Fruit fly (Drosophila melanogaster) whole organism, pupa: ENCODE data around the gene dpr16.

Experiments
- CG13204 ChIP-seq: fragments of 200-800 bp; sonication (Bioruptor generic); optimal IDR thresholded peaks from 2 replicates; lab custom pipeline; 2018; ENCODE audit warnings: missing biosample characterization, mild to moderate bottlenecking, missing genetic modification characterization, moderate library complexity
- CG17806 ChIP-seq: fragments of 200-800 bp; sonication (Bioruptor generic); optimal IDR thresholded peaks from 2 replicates; lab custom pipeline; 2018; ENCODE audit warnings: missing biosample characterization, mild to moderate bottlenecking, missing genetic modification characterization, moderate library complexity
- CG32121 ChIP-seq: fragments of 200-800 bp; sonication (Bioruptor generic); IDR thresholded peaks from 2 replicates; pipeline ENCODE4 v1.3.6; 2022; ENCODE audit warnings: missing biosample characterization, missing genetic modification characterization
- CG4496 ChIP-seq: fragments of 200-800 bp; sonication (Bioruptor generic); IDR thresholded peaks from 3 replicates; pipeline ENCODE4 v1.3.6; 2022; ENCODE audit warnings: missing biosample characterization, missing genetic modification characterization
- EcR ChIP-seq: fragments of 200-800 bp; sonication (Bioruptor generic); optimal IDR thresholded peaks from 3 replicates; lab custom pipeline; 2019; ENCODE audit warnings: missing biosample characterization, missing genetic modification characterization, mild to moderate bottlenecking, moderate library complexity, missing genetic modification reagents
- Ets98B ChIP-seq: fragments of 200-800 bp; sonication (Bioruptor generic); IDR thresholded peaks from 2 replicates; pipeline ENCODE4 v1.3.6; 2022; ENCODE audit warnings: missing biosample characterization, missing genetic modification characterization
- Pif1B ChIP-seq: fragments of 200-800 bp; sonication (Bioruptor generic); optimal IDR thresholded peaks from 3 replicates; lab custom pipeline; 2016; ENCODE audit warnings: missing biosample characterization, missing genetic modification characterization
- gl ChIP-seq: fragments of 200-800 bp; sonication (Bioruptor generic); optimal IDR thresholded peaks from 2 replicates; lab custom pipeline; 2018; ENCODE audit warnings: missing biosample characterization, mild to moderate bottlenecking, missing genetic modification characterization
- rn ChIP-seq: fragments of 200-800 bp; sonication (Bioruptor generic); IDR thresholded peaks from 2 replicates; pipeline ENCODE4 v1.3.6; 2022; ENCODE audit warnings: missing biosample characterization, missing genetic modification characterization

DNA sequence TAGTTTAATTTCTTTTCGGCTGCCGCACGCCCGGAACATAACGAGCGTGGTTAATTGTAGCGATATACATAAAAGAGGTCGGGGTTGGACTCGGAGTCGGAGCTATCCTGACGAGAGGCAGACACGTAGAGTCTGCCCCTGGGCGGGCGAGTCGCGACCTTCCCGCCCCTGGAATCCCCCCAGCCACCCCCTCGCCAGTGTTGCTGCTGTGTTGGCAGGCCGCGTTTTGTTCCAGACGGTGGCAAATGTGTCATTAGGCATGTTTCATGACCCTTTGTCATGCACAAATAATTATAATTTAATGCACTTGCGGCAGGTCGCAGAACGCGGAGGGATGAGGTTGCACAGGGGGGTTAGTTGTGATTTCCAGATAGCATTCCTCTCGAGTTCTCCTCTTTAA is 45.3 kb upstream of the dpr16 start:
- TF ChIP-seq gl (no peak), CG32121 (no peak), EcR (GFP tag; lab: Kevin White, UChicago) (no peak), CG17806 (tag; lab: Kevin White, UChicago) (no peak), CG4496 (no peak), Ets98B (GFP tag; lab: Robert Waterston, UW) (no peak), Pif1B (GFP tag; lab: Kevin White, UChicago) (no peak), CG13204 (no peak), rn (no peak)
